Worm (Caenorhabditis elegans) whole organism, L4 larva: ENCODE data around the gene C14A4.6.

ENCODE experiments used
- ama-1 ChIP-seq: fragments of 150-350 bp; optimal IDR thresholded peaks from 2 replicates; lab custom pipeline; 2014; ENCODE audit warnings: inconsistent platforms, mixed read lengths
- attf-4 ChIP-seq: sonication (generic microtip); optimal IDR thresholded peaks from 3 replicates; lab custom pipeline; 2017; ENCODE audit warnings: missing biosample characterization, missing genetic modification characterization
- fkh-10 ChIP-seq: fragments of 150-350 bp; optimal IDR thresholded peaks from 2 replicates; lab custom pipeline; 2014; ENCODE audit warnings: missing biosample characterization, missing genetic modification reagents, missing genetic modification characterization
- hlh-11 ChIP-seq: fragments of 200-800 bp; sonication (Bioruptor generic); optimal IDR thresholded peaks from 2 replicates; lab custom pipeline; 2018; ENCODE audit warnings: mild to moderate bottlenecking, missing genetic modification characterization, missing compliant biosample characterization
- jun-1 ChIP-seq: fragments of 150-350 bp; optimal IDR thresholded peaks from 2 replicates; lab custom pipeline; 2014; ENCODE audit warnings: missing biosample characterization, missing genetic modification reagents, missing genetic modification characterization
- lin-15B ChIP-seq: fragments of 150-350 bp; sonication (generic microtip); optimal IDR thresholded peaks from 3 replicates; lab custom pipeline; 2014; ENCODE audit warnings: missing biosample characterization, missing genetic modification characterization
- mdl-1 ChIP-seq, 2 experiments: fragments of 150-350 bp in 1 of 2; sonication (generic microtip) in 1 of 2; optimal IDR thresholded peaks; 2 replicates each; lab custom pipeline; 2014 to 2017; ENCODE audit warnings: missing biosample characterization in 2 of 2, missing genetic modification characterization in 2 of 2
- nhr-28 ChIP-seq: fragments of 150-350 bp; optimal IDR thresholded peaks from 2 replicates; lab custom pipeline; 2014; ENCODE audit warnings: missing biosample characterization, missing genetic modification characterization

DNA sequence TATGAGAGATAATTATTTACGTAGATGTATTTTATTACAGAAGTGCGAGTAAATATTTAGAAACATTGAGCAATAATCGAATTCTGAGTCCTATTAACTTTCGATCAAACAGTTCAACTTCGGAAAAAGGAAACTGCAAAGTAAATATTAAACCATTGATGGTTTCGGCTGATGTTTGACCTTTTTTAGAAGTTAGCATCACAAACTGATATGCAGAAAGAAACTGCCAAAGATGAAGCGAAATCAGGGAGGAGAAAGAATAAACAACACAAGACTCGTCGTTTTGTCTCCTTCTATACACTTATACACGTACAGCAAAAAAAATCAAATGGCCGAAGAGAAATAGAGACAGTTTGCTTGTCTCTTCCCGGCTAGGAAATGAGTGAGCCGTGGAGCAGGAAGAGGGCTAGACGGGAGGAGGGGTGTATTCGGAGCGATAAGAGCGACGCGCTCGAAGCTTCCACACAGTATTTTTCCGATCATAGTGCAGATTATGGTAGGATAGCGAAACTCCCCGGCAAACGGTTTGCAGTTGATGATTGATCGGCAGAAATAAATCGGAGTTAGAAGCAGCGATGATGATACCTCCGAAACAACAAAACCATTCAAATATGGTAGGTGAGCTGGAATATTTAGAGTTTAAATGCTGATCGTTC, 37.9 kb downstream of the C14A4.6 start:
- TF ChIP-seq nhr-28 (tag; lab: Kevin White, UChicago) = peak; percentile 16
- TF ChIP-seq ama-1 = peak; percentile 42
- peak; percentile 36 for TF ChIP-seq hlh-11 (tag; lab: Kevin White, UChicago)
- TF ChIP-seq attf-4 (tag; lab: Kevin White, UChicago) = no peak
- no peak for TF ChIP-seq jun-1
- TF ChIP-seq fkh-10 = no peak
- no peak for TF ChIP-seq lin-15B (tag; lab: Kevin White, UChicago)
- TF ChIP-seq mdl-1 (tag; optimal IDR thresholded peaks at IDR 0.05; lab: Kevin White, UChicago) = no peak
